Worm (Caenorhabditis elegans) whole organism, L3 larva: ENCODE measurements around the gene F07E5.8.

Experiments
- R02D3.7 ChIP-seq: fragments of 150-350 bp; optimal IDR thresholded peaks from 2 replicates; lab custom pipeline; 2014; ENCODE audit warnings: missing biosample characterization, missing genetic modification characterization
- fos-1 ChIP-seq: fragments of 150-350 bp; optimal IDR thresholded peaks from 2 replicates; lab custom pipeline; 2014; ENCODE audit warnings: missing biosample characterization, missing genetic modification characterization
- hmg-11 ChIP-seq: sonication (generic microtip); optimal IDR thresholded peaks from 2 replicates; lab custom pipeline; 2016; ENCODE audit warnings: missing genetic modification characterization, missing compliant biosample characterization
- nhr-237 ChIP-seq: fragments of 150-350 bp; optimal IDR thresholded peaks from 2 replicates; lab custom pipeline; 2014; ENCODE audit warnings: missing biosample characterization, missing genetic modification characterization
- snpc-4 ChIP-seq: fragments of 150-350 bp; optimal IDR thresholded peaks from 2 replicates; lab custom pipeline; 2014; ENCODE audit warnings: missing biosample characterization, missing genetic modification characterization

DNA sequence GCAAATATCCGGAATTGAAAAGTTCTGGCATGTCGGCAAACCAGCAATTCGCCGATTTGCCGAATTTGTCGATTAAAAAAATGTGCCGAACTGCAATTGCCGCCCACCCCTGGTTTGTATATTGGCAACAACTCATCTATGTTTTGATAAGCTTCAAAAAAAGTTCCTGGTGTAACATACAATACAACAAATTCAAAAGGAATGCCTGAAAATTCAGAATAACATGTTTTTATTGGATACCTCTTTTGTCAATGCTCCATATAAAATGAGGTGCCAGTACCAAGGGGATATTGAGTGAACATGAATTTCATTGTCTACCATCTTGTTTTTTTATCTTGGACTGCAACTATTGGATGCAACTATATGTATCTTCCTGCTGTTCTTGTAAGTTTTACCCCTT, 5.8 kb upstream of the F07E5.8 start, which contains the start of gene T16A1.4:
- TF ChIP-seq fos-1 (tag; lab: Kevin White, UChicago), result no peak
- no peak for TF ChIP-seq nhr-237 (tag; lab: Kevin White, UChicago)
- no peak for TF ChIP-seq hmg-11 (tag; lab: Kevin White, UChicago)
- TF ChIP-seq snpc-4 (tag; lab: Kevin White, UChicago), result no peak
- no peak for TF ChIP-seq R02D3.7 (tag; lab: Kevin White, UChicago)
